Worm (Caenorhabditis elegans) whole organism, L1 larva: ENCODE measurements around the gene Y46G5A.14.
A peak's percentile ranks its signal among the peaks of the same experiment; 100 is the strongest.

Experiments
- C04F5.9 ChIP-seq: sonication (generic microtip); optimal IDR thresholded peaks from 2 replicates; lab custom pipeline; 2016; ENCODE audit warnings: missing genetic modification characterization, missing compliant biosample characterization
- C16A3.4 ChIP-seq: fragments of 150-350 bp; optimal IDR thresholded peaks from 2 replicates; lab custom pipeline; 2014; ENCODE audit warnings: missing biosample characterization, missing genetic modification characterization
- C34B4.2 ChIP-seq: sonication (generic microtip); optimal IDR thresholded peaks from 2 replicates; lab custom pipeline; 2017; ENCODE audit warnings: mild to moderate bottlenecking, missing genetic modification characterization, missing compliant biosample characterization
- F16B12.6 ChIP-seq: fragments of 150-350 bp; optimal IDR thresholded peaks from 2 replicates; lab custom pipeline; 2014; ENCODE audit warnings: missing biosample characterization, missing genetic modification characterization
- Y116A8C.19 ChIP-seq: sonication (generic microtip); optimal IDR thresholded peaks from 2 replicates; lab custom pipeline; 2016; ENCODE audit warnings: missing compliant biosample characterization, missing genetic modification characterization, borderline replicate concordance
- aha-1 ChIP-seq: fragments of 150-350 bp; optimal IDR thresholded peaks from 2 replicates; lab custom pipeline; 2014; ENCODE audit warnings: missing biosample characterization, missing genetic modification characterization
- alr-1 ChIP-seq: fragments of 200-800 bp; sonication (Bioruptor generic); optimal IDR thresholded peaks from 2 replicates; lab custom pipeline; 2018; ENCODE audit warnings: borderline replicate concordance, mild to moderate bottlenecking, missing genetic modification characterization, missing compliant biosample characterization
- ama-1 ChIP-seq: fragments of 150-350 bp; optimal IDR thresholded peaks from 2 replicates; lab custom pipeline; 2014
- blmp-1 ChIP-seq: fragments of 150-350 bp; optimal IDR thresholded peaks from 2 replicates; lab custom pipeline; 2014; ENCODE audit warnings: missing biosample characterization, missing genetic modification characterization
- ceh-63 ChIP-seq: fragments of 200-800 bp; sonication (Bioruptor generic); optimal IDR thresholded peaks from 2 replicates; lab custom pipeline; 2018; ENCODE audit warnings: mild to moderate bottlenecking, missing genetic modification characterization, missing compliant biosample characterization
- ceh-8 ChIP-seq: fragments of 200-800 bp; sonication (Bioruptor generic); optimal IDR thresholded peaks from 2 replicates; lab custom pipeline; 2018; ENCODE audit warnings: mild to moderate bottlenecking, missing genetic modification characterization, moderate library complexity, missing compliant biosample characterization
- ceh-88 ChIP-seq: fragments of 200-800 bp; sonication (Bioruptor generic); IDR thresholded peaks from 2 replicates; pipeline ENCODE4 v1.3.6; 2022; ENCODE audit warnings: missing genetic modification characterization, missing compliant biosample characterization
- ceh-90 ChIP-seq: sonication (generic microtip); optimal IDR thresholded peaks from 2 replicates; lab custom pipeline; 2016; ENCODE audit warnings: missing genetic modification characterization, missing compliant biosample characterization
- ces-1 ChIP-seq: fragments of 150-350 bp; optimal IDR thresholded peaks from 2 replicates; lab custom pipeline; 2014; ENCODE audit warnings: missing biosample characterization, missing genetic modification reagents, missing genetic modification characterization
- egl-13 ChIP-seq: sonication (generic microtip); optimal IDR thresholded peaks from 2 replicates; lab custom pipeline; 2016; ENCODE audit warnings: missing genotype, missing genetic modification reagents, missing genetic modification characterization, missing compliant biosample characterization
- elt-2 ChIP-seq: sonication (generic microtip); optimal IDR thresholded peaks from 2 replicates; lab custom pipeline; 2016; ENCODE audit warnings: missing genetic modification characterization, mild to moderate bottlenecking, inconsistent platforms, missing compliant biosample characterization, missing genetic modification reagents
- elt-3 ChIP-seq, 6 experiments: fragments of 150-350 bp in 1 of 6; sonication (generic microtip); optimal IDR thresholded peaks; 2 replicates each; lab custom pipeline; 2017 to 2018; ENCODE audit warnings: missing biosample characterization in 6 of 6, missing genetic modification characterization in 6 of 6, inconsistent platforms in 1 of 6
- ets-5 ChIP-seq: fragments of 200-800 bp; sonication (Bioruptor generic); IDR thresholded peaks from 2 replicates; pipeline ENCODE4 v1.3.6; 2022; ENCODE audit warnings: missing genetic modification characterization, missing compliant biosample characterization
- fkh-4 ChIP-seq: sonication (generic microtip); optimal IDR thresholded peaks from 2 replicates; lab custom pipeline; 2016; ENCODE audit warnings: missing compliant biosample characterization, missing genetic modification characterization, borderline replicate concordance
- fkh-8 ChIP-seq: sonication (generic microtip); optimal IDR thresholded peaks from 2 replicates; lab custom pipeline; 2016; ENCODE audit warnings: mild to moderate bottlenecking, missing genetic modification characterization, missing compliant biosample characterization
- fos-1 ChIP-seq: fragments of 150-350 bp; optimal IDR thresholded peaks from 2 replicates; lab custom pipeline; 2014; ENCODE audit warnings: missing biosample characterization, missing genetic modification characterization
- grh-1 ChIP-seq: fragments of 200-800 bp; sonication (Bioruptor generic); IDR thresholded peaks from 2 replicates; pipeline ENCODE4 v1.3.6; 2022; ENCODE audit warnings: missing genetic modification reagents, missing genetic modification characterization, missing compliant biosample characterization
- hpl-2 ChIP-seq: fragments of 150-350 bp; optimal IDR thresholded peaks from 2 replicates; lab custom pipeline; 2014; ENCODE audit warnings: missing biosample characterization, missing genetic modification reagents, missing genetic modification characterization
- irx-1 ChIP-seq: sonication (generic microtip); optimal IDR thresholded peaks from 2 replicates; lab custom pipeline; 2016; ENCODE audit warnings: missing genetic modification characterization, missing compliant biosample characterization
- isw-1 ChIP-seq: fragments of 200-800 bp; sonication (Bioruptor generic); IDR thresholded peaks from 2 replicates; pipeline ENCODE4 v1.3.6; 2022; ENCODE audit warnings: missing genetic modification characterization, missing compliant biosample characterization
- lin-13 ChIP-seq: fragments of 150-350 bp; optimal IDR thresholded peaks from 2 replicates; lab custom pipeline; 2014; ENCODE audit warnings: missing biosample characterization, missing genetic modification reagents, missing genetic modification characterization
- lin-15B ChIP-seq: fragments of 150-350 bp; sonication (generic microtip); optimal IDR thresholded peaks from 3 replicates; lab custom pipeline; 2014; ENCODE audit warnings: missing biosample characterization, missing genetic modification characterization
- lin-35 ChIP-seq, 2 experiments: fragments of 150-350 bp; optimal IDR thresholded peaks; 2 replicates each; lab custom pipeline; 2014; ENCODE audit warnings: missing biosample characterization in 2 of 2, missing genetic modification characterization in 2 of 2, missing genetic modification reagents in 2 of 2
- lin-39 ChIP-seq: fragments of 150-350 bp; optimal IDR thresholded peaks from 2 replicates; lab custom pipeline; 2014; ENCODE audit warnings: missing biosample characterization, missing genetic modification reagents, missing genetic modification characterization
- lir-3 ChIP-seq: sonication (generic microtip); optimal IDR thresholded peaks from 2 replicates; lab custom pipeline; 2016; ENCODE audit warnings: mild to moderate bottlenecking, missing genetic modification characterization, moderate library complexity, missing compliant biosample characterization; ENCODE audit not compliant: poor library complexity
- lsy-2 ChIP-seq, 2 experiments: fragments of 150-350 bp; optimal IDR thresholded peaks; 2 replicates each; lab custom pipeline; 2014; ENCODE audit warnings: missing biosample characterization in 2 of 2, missing genetic modification characterization in 2 of 2
- mab-9 ChIP-seq: fragments of 200-800 bp; sonication (Bioruptor generic); IDR thresholded peaks from 2 replicates; pipeline ENCODE4 v1.3.6; 2022; ENCODE audit warnings: missing genetic modification reagents, missing genetic modification characterization, missing compliant biosample characterization
- mep-1 ChIP-seq: fragments of 150-350 bp; optimal IDR thresholded peaks from 2 replicates; lab custom pipeline; 2014; ENCODE audit warnings: missing biosample characterization, missing genetic modification characterization
- nhr-20 ChIP-seq: sonication (generic microtip); optimal IDR thresholded peaks from 2 replicates; lab custom pipeline; 2016; ENCODE audit warnings: mild to moderate bottlenecking, missing genetic modification characterization, missing compliant biosample characterization
- nhr-28 ChIP-seq: fragments of 150-350 bp; optimal IDR thresholded peaks from 2 replicates; lab custom pipeline; 2014; ENCODE audit warnings: missing biosample characterization, missing genetic modification characterization
- nhr-47 ChIP-seq: sonication (generic microtip); optimal IDR thresholded peaks from 2 replicates; lab custom pipeline; 2016; ENCODE audit warnings: mild to moderate bottlenecking, missing genetic modification characterization, moderate library complexity, missing compliant biosample characterization
- nhr-71 ChIP-seq: sonication (generic microtip); optimal IDR thresholded peaks from 2 replicates; lab custom pipeline; 2016; ENCODE audit warnings: mild to moderate bottlenecking, missing genetic modification characterization, moderate library complexity, missing compliant biosample characterization
- nhr-85 ChIP-seq: sonication (generic microtip); peaks from one replicate; lab custom pipeline; 2016; ENCODE audit warnings: missing genetic modification characterization, inconsistent platforms, missing compliant biosample characterization
- pax-3 ChIP-seq: fragments of 200-800 bp; sonication (Bioruptor generic); optimal IDR thresholded peaks from 2 replicates; lab custom pipeline; 2018; ENCODE audit warnings: mild to moderate bottlenecking, missing genetic modification characterization, moderate library complexity, missing compliant biosample characterization
- skn-1 ChIP-seq: fragments of 150-350 bp; optimal IDR thresholded peaks from 2 replicates; lab custom pipeline; 2014; ENCODE audit warnings: missing biosample characterization, missing genetic modification characterization
- sox-4 ChIP-seq: sonication (generic microtip); optimal IDR thresholded peaks from 2 replicates; lab custom pipeline; 2016; ENCODE audit warnings: missing genetic modification characterization, missing compliant biosample characterization
- swsn-7 ChIP-seq: sonication (generic microtip); optimal IDR thresholded peaks from 2 replicates; lab custom pipeline; 2016; ENCODE audit warnings: missing genetic modification characterization, missing compliant biosample characterization
- tbx-2 ChIP-seq: sonication (generic microtip); optimal IDR thresholded peaks from 2 replicates; lab custom pipeline; 2016; ENCODE audit warnings: missing genetic modification characterization, missing compliant biosample characterization
- tlp-1 ChIP-seq: fragments of 150-350 bp; optimal IDR thresholded peaks from 2 replicates; lab custom pipeline; 2014; ENCODE audit warnings: missing biosample characterization, missing genetic modification characterization
- unc-130 ChIP-seq: fragments of 150-350 bp; optimal IDR thresholded peaks from 2 replicates; lab custom pipeline; 2017; ENCODE audit warnings: missing biosample characterization, missing genetic modification characterization, inconsistent platforms
- unc-62 ChIP-seq: fragments of 150-350 bp; optimal IDR thresholded peaks from 2 replicates; lab custom pipeline; 2014; ENCODE audit warnings: missing biosample characterization, missing genetic modification reagents, missing genetic modification characterization
- unc-98 ChIP-seq: fragments of 200-800 bp; sonication (Bioruptor generic); IDR thresholded peaks from 2 replicates; pipeline ENCODE4 v1.3.6; 2022; ENCODE audit warnings: missing genetic modification characterization, missing compliant biosample characterization
- zag-1 ChIP-seq: fragments of 150-350 bp; optimal IDR thresholded peaks from 2 replicates; lab custom pipeline; 2014; ENCODE audit warnings: missing biosample characterization, missing genetic modification characterization
- ztf-11 ChIP-seq, 2 experiments: sonication (generic microtip); optimal IDR thresholded peaks; 2 replicates each; lab custom pipeline; 2016 to 2017; ENCODE audit warnings: missing genetic modification characterization in 2 of 2, missing biosample characterization in 1 of 2, missing compliant biosample characterization in 1 of 2
- ztf-4 ChIP-seq: fragments of 150-350 bp; optimal IDR thresholded peaks from 2 replicates; lab custom pipeline; 2014; ENCODE audit warnings: missing biosample characterization, missing genetic modification characterization

Y46G5A.14 gene

DNA sequence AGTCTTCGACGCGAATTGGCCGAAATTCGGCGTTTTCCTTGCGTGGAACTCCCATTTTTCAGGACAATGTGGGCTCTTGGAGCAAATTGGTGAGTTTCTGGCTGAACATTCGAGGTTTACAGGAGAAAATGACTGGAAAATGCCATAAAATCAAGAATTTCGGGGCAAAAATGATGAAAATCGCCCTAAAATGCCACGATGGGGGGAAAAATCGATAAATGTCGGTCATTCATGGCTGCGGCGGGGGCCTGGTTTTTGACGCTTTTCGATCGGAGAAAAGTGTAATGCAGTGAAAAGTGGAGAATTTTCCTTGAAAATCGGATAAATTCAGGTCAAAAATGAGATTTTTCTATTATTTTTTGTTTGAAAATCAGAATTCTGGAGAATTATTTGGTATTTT lies 30.7 kb downstream of the Y46G5A.14 start, which contains the start of the genes Y46G5A.18 and Y46G5A.47:
Y46G5A.18 (minus strand) TSS at position 101 of the 400 bp plus-strand sequence.
Y46G5A.47 (minus strand) TSS at position 146 of the 400 bp plus-strand sequence.
- TF ChIP-seq C16A3.4 (tag; lab: Kevin White, UChicago) (no peak), nhr-20 (no peak), fkh-4 (tag; lab: Kevin White, UChicago) (no peak), tbx-2 (tag; lab: Kevin White, UChicago) (no peak), elt-2 (tag; lab: Kevin White, UChicago) (no peak), unc-98 (GFP tag; lab: Robert Waterston, UW) (no peak)

DNA sequence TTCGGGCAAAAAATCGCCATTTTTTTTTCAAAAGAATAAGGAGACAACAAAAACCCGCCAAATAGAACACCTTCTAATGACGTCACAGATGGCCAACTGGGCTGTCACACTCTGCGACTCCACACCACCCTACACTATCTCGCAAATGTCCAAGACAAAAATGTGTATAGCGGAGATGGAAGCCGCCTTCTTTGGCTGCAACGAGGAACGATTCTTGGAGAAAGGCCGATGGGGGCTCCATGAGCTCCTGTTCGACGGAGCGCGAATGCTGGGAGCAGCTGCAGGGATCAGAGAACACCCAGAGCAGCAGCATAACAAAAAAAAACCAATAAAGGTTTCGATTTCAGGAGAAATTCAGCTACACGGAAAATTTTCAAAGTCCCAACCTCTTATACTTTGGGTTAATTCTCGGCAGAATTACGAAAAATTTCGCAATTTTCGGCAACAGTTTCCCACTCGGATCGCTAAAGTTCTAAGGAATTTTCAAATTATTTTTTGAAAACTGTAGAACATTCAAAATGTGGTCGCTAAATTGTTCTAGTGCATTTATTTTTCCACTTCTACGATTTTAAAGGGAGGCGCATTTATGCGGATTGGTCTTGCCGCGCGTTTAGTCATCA lies 31.4 kb downstream of the Y46G5A.14 start:
- peak; percentile 9 to 10 for TF ChIP-seq lsy-2 (tag; optimal IDR thresholded peaks at IDR 0.05; lab: Kevin White, UChicago)
- peak in 1 of 2 experiments; percentile 59 for TF ChIP-seq lin-35 (GFP tag; optimal IDR thresholded peaks at IDR 0.05; lab: Kevin White, UChicago)
- no peak for TF ChIP-seq nhr-28 (tag; lab: Kevin White, UChicago)
- no peak for TF ChIP-seq lin-13 (GFP tag; lab: Kevin White, UChicago)
- peak; percentile 4 for TF ChIP-seq nhr-20
- no peak for TF ChIP-seq F16B12.6 (tag; lab: Kevin White, UChicago)
- TF ChIP-seq elt-2 (tag; lab: Kevin White, UChicago) = no peak
- TF ChIP-seq grh-1 = no peak
- TF ChIP-seq swsn-7 = peak; percentile 41
- no peak for TF ChIP-seq ztf-4 (tag; lab: Kevin White, UChicago)
- TF ChIP-seq C04F5.9 (tag; lab: Kevin White, UChicago) = no peak
- TF ChIP-seq ceh-90 (tag; lab: Kevin White, UChicago) = no peak
- no peak for TF ChIP-seq irx-1 (tag; lab: Kevin White, UChicago)
- no peak for TF ChIP-seq lin-39 (tag; lab: Kevin White, UChicago)
- TF ChIP-seq zag-1 (tag; lab: Kevin White, UChicago) = no peak
- TF ChIP-seq ama-1 = no peak
- TF ChIP-seq unc-62 = no peak
- TF ChIP-seq ets-5 (GFP tag; lab: Robert Waterston, UW) = no peak
- TF ChIP-seq mab-9 (GFP tag; lab: Robert Waterston, UW) = no peak
- TF ChIP-seq nhr-85 (tag; lab: Kevin White, UChicago) = peak; percentile 13
- no peak for TF ChIP-seq pax-3 (tag; lab: Kevin White, UChicago)
- TF ChIP-seq Y116A8C.19 (tag; lab: Kevin White, UChicago) = no peak
- no peak for TF ChIP-seq tlp-1 (tag; lab: Kevin White, UChicago)
- TF ChIP-seq alr-1 (tag; lab: Kevin White, UChicago) = no peak
- no peak for TF ChIP-seq ceh-88
- peak; percentile 47 for TF ChIP-seq lin-15B (tag; lab: Kevin White, UChicago)
- peak; percentile 15; the same call in 1 of the 2 replicates for TF ChIP-seq isw-1 (GFP tag; lab: Robert Waterston, UW)
- TF ChIP-seq ces-1 (GFP tag; lab: Kevin White, UChicago) = no peak
- peak; percentile 16 for TF ChIP-seq skn-1 (tag; lab: Kevin White, UChicago)
- TF ChIP-seq elt-3 (tag; optimal IDR thresholded peaks at IDR 0.05; lab: Kevin White, UChicago) = no peak
- peak; percentile 33 for TF ChIP-seq tbx-2 (tag; lab: Kevin White, UChicago)
- no peak for TF ChIP-seq sox-4 (tag; lab: Kevin White, UChicago)
- TF ChIP-seq hpl-2 (GFP tag; lab: Kevin White, UChicago) = no peak
- TF ChIP-seq ceh-63 = no peak
- TF ChIP-seq blmp-1 = no peak
- TF ChIP-seq aha-1 (tag; lab: Kevin White, UChicago) = no peak
- peak; percentile 51 for TF ChIP-seq nhr-71 (tag; lab: Kevin White, UChicago)
- TF ChIP-seq egl-13 = peak; percentile 35
- TF ChIP-seq fkh-8 = peak; percentile 59
- TF ChIP-seq C34B4.2 (tag; lab: Kevin White, UChicago) = no peak
- peak; percentile 36 for TF ChIP-seq mep-1 (tag; lab: Kevin White, UChicago)
- no peak for TF ChIP-seq fos-1
- TF ChIP-seq lir-3 (tag; lab: Kevin White, UChicago) = no peak
- peak; percentile 54 for TF ChIP-seq nhr-47 (tag; lab: Kevin White, UChicago)
- TF ChIP-seq ceh-8 (GFP tag; lab: Kevin White, UChicago) = no peak
- peak in 1 of 2 experiments; percentile 2 for TF ChIP-seq ztf-11 (tag; optimal IDR thresholded peaks at IDR 0.05; lab: Kevin White, UChicago)
- TF ChIP-seq C16A3.4 (tag; lab: Kevin White, UChicago) = no peak
- no peak for TF ChIP-seq unc-130 (tag; lab: Kevin White, UChicago)
